Worm (Caenorhabditis elegans) whole organism, L4 larva: ENCODE measurements around the gene otpl-5.

Source experiments
- D1046.2 ChIP-seq: fragments of 200-800 bp; sonication (Bioruptor generic); IDR thresholded peaks from 2 replicates; pipeline ENCODE4 v1.3.6; 2022; ENCODE audit warnings: missing genetic modification characterization, missing compliant biosample characterization
- F10B5.3 ChIP-seq: sonication (generic microtip); optimal IDR thresholded peaks from 2 replicates; lab custom pipeline; 2016; ENCODE audit warnings: mild to moderate bottlenecking, missing genetic modification characterization, missing compliant biosample characterization
- F26F4.8 ChIP-seq: fragments of 200-800 bp; sonication (Bioruptor generic); conservative IDR thresholded peaks from 2 replicates; pipeline ENCODE4 v1.3.6; 2022; ENCODE audit warnings: missing genetic modification characterization, missing compliant biosample characterization
- T20F7.1 ChIP-seq: fragments of 200-800 bp; sonication (Bioruptor generic); optimal IDR thresholded peaks from 2 replicates; lab custom pipeline; 2018; ENCODE audit warnings: mild to moderate bottlenecking, missing genetic modification characterization, missing compliant biosample characterization
- T26A8.4 ChIP-seq: fragments of 200-800 bp; sonication (Bioruptor generic); IDR thresholded peaks from 2 replicates; pipeline ENCODE4 v1.3.6; 2022; ENCODE audit warnings: missing genetic modification characterization, missing compliant biosample characterization
- Y48G9A.11 ChIP-seq: fragments of 200-800 bp; sonication (Bioruptor generic); IDR thresholded peaks from 2 replicates; pipeline ENCODE4 v1.3.6; 2022; ENCODE audit warnings: missing genetic modification reagents, missing genetic modification characterization, missing compliant biosample characterization
- aha-1 ChIP-seq: fragments of 150-350 bp; peaks from one replicate; lab custom pipeline; 2014; ENCODE audit warnings: missing biosample characterization, missing genetic modification characterization
- aly-2 ChIP-seq: sonication (generic microtip); optimal IDR thresholded peaks from 2 replicates; lab custom pipeline; 2018; ENCODE audit warnings: missing biosample characterization, missing genetic modification characterization
- arid-1 ChIP-seq: fragments of 200-800 bp; sonication (Bioruptor generic); conservative IDR thresholded peaks from 2 replicates; pipeline ENCODE4 v1.3.6; 2022; ENCODE audit warnings: missing genetic modification reagents, missing genetic modification characterization, missing compliant biosample characterization
- attf-4 ChIP-seq: sonication (generic microtip); optimal IDR thresholded peaks from 3 replicates; lab custom pipeline; 2017; ENCODE audit warnings: missing biosample characterization, missing genetic modification characterization
- ceh-20 ChIP-seq: fragments of 200-800 bp; sonication (Bioruptor generic); IDR thresholded peaks from 2 replicates; pipeline ENCODE4 v1.3.6; 2022; ENCODE audit warnings: missing genetic modification reagents, missing genetic modification characterization, missing compliant biosample characterization
- ceh-44 ChIP-seq: fragments of 200-800 bp; sonication (Bioruptor generic); IDR thresholded peaks from 2 replicates; pipeline ENCODE4 v1.3.6; 2022; ENCODE audit warnings: missing genetic modification reagents, missing genetic modification characterization, missing compliant biosample characterization
- ctbp-1 ChIP-seq: fragments of 200-800 bp; sonication (Bioruptor generic); IDR thresholded peaks from 2 replicates; pipeline ENCODE4 v1.3.6; 2022; ENCODE audit warnings: missing genetic modification reagents, missing genetic modification characterization, missing compliant biosample characterization
- daf-19 ChIP-seq: fragments of 200-800 bp; sonication (Bioruptor generic); conservative IDR thresholded peaks from 2 replicates; pipeline ENCODE4 v1.3.6; 2022; ENCODE audit warnings: missing genetic modification characterization, missing compliant biosample characterization
- daf-8 ChIP-seq: fragments of 200-800 bp; sonication (Bioruptor generic); IDR thresholded peaks from 2 replicates; pipeline ENCODE4 v1.3.6; 2022; ENCODE audit warnings: missing genetic modification characterization, missing compliant biosample characterization
- dmd-8 ChIP-seq: fragments of 200-800 bp; sonication (Bioruptor generic); IDR thresholded peaks from 2 replicates; pipeline ENCODE4 v1.3.6; 2022; ENCODE audit warnings: missing genetic modification characterization, missing compliant biosample characterization
- dmd-9 ChIP-seq: fragments of 200-800 bp; sonication (Bioruptor generic); IDR thresholded peaks from 2 replicates; pipeline ENCODE4 v1.3.6; 2022; ENCODE audit warnings: missing genetic modification reagents, missing genetic modification characterization, missing compliant biosample characterization
- dpl-1 ChIP-seq: fragments of 150-350 bp; optimal IDR thresholded peaks from 2 replicates; lab custom pipeline; 2014; ENCODE audit warnings: missing biosample characterization, missing genetic modification reagents, missing genetic modification characterization
- duxl-1 ChIP-seq: sonication (generic microtip); optimal IDR thresholded peaks from 2 replicates; lab custom pipeline; 2016; ENCODE audit warnings: mild to moderate bottlenecking, missing genetic modification characterization, moderate library complexity, missing compliant biosample characterization; ENCODE audit not compliant: poor library complexity
- dve-1 ChIP-seq: sonication (generic microtip); optimal IDR thresholded peaks from 2 replicates; lab custom pipeline; 2017; ENCODE audit warnings: antibody characterized with exemption, mild to moderate bottlenecking, missing genetic modification characterization, missing compliant biosample characterization; ENCODE audit not compliant: insufficient read depth
- egl-43 ChIP-seq: fragments of 200-800 bp; sonication (Bioruptor generic); IDR thresholded peaks from 2 replicates; pipeline ENCODE4 v1.3.6; 2022; ENCODE audit warnings: missing genetic modification reagents, missing genetic modification characterization, missing compliant biosample characterization
- gei-8 ChIP-seq: fragments of 200-800 bp; sonication (Bioruptor generic); optimal IDR thresholded peaks from 2 replicates; lab custom pipeline; 2018; ENCODE audit warnings: mild to moderate bottlenecking, missing genetic modification characterization, missing compliant biosample characterization
- lim-7 ChIP-seq: fragments of 200-800 bp; sonication (Bioruptor generic); IDR thresholded peaks from 2 replicates; pipeline ENCODE4 v1.3.6; 2022; ENCODE audit warnings: missing genetic modification characterization, missing compliant biosample characterization
- lin-1 ChIP-seq: fragments of 200-800 bp; sonication (Bioruptor generic); IDR thresholded peaks from 2 replicates; pipeline ENCODE4 v1.3.6; 2022; ENCODE audit warnings: missing genetic modification reagents, missing genetic modification characterization, missing compliant biosample characterization
- lin-13 ChIP-seq: fragments of 150-350 bp; optimal IDR thresholded peaks from 2 replicates; lab custom pipeline; 2014; ENCODE audit warnings: missing biosample characterization, missing genetic modification reagents, missing genetic modification characterization
- lin-39 ChIP-seq: fragments of 150-350 bp; optimal IDR thresholded peaks from 2 replicates; lab custom pipeline; 2014; ENCODE audit warnings: missing biosample characterization, missing genetic modification reagents, missing genetic modification characterization
- lir-3 ChIP-seq: sonication (generic microtip); optimal IDR thresholded peaks from 2 replicates; lab custom pipeline; 2016; ENCODE audit warnings: mild to moderate bottlenecking, missing genetic modification characterization, missing compliant biosample characterization
- madf-9 ChIP-seq: fragments of 200-800 bp; sonication (Bioruptor generic); conservative IDR thresholded peaks from 2 replicates; pipeline ENCODE4 v1.3.6; 2022; ENCODE audit warnings: missing genetic modification reagents, missing genetic modification characterization, missing compliant biosample characterization
- mdl-1 ChIP-seq, 2 experiments: fragments of 150-350 bp in 1 of 2; sonication (generic microtip) in 1 of 2; optimal IDR thresholded peaks; 2 replicates each; lab custom pipeline; 2014 to 2017; ENCODE audit warnings: missing biosample characterization in 2 of 2, missing genetic modification characterization in 2 of 2
- mep-1 ChIP-seq: fragments of 150-350 bp; sonication (generic microtip); optimal IDR thresholded peaks from 3 replicates; lab custom pipeline; 2014; ENCODE audit warnings: missing biosample characterization, missing genetic modification characterization
- mes-2 ChIP-seq: sonication (generic microtip); optimal IDR thresholded peaks from 2 replicates; lab custom pipeline; 2016; ENCODE audit warnings: missing genotype, mild to moderate bottlenecking, missing genetic modification characterization, missing compliant biosample characterization; ENCODE audit not compliant: poor library complexity, severe bottlenecking
- mxl-2 ChIP-seq: fragments of 200-800 bp; sonication (Bioruptor generic); conservative IDR thresholded peaks from 2 replicates; pipeline ENCODE4 v1.3.6; 2022; ENCODE audit warnings: missing genetic modification reagents, missing genetic modification characterization, missing compliant biosample characterization
- mxl-3 ChIP-seq: fragments of 200-800 bp; sonication (Bioruptor generic); optimal IDR thresholded peaks from 2 replicates; lab custom pipeline; 2018; ENCODE audit warnings: mild to moderate bottlenecking, missing genetic modification characterization, missing compliant biosample characterization
- nhr-10 ChIP-seq: fragments of 150-350 bp; optimal IDR thresholded peaks from 2 replicates; lab custom pipeline; 2014; ENCODE audit warnings: missing biosample characterization, missing genetic modification characterization
- nhr-11 ChIP-seq: fragments of 150-350 bp; optimal IDR thresholded peaks from 2 replicates; lab custom pipeline; 2014; ENCODE audit warnings: missing biosample characterization, missing genetic modification characterization
- nhr-111 ChIP-seq: fragments of 200-800 bp; sonication (Bioruptor generic); optimal IDR thresholded peaks from 2 replicates; lab custom pipeline; 2018; ENCODE audit warnings: mild to moderate bottlenecking, missing genetic modification characterization, missing compliant biosample characterization
- nhr-25 ChIP-seq: sonication (generic microtip); optimal IDR thresholded peaks from 2 replicates; lab custom pipeline; 2017; ENCODE audit warnings: missing genetic modification characterization, mild to moderate bottlenecking, missing compliant biosample characterization, antibody characterized with exemption, moderate library complexity, borderline replicate concordance; ENCODE audit not compliant: insufficient read depth
- nhr-41 ChIP-seq: fragments of 200-800 bp; sonication (Bioruptor generic); IDR thresholded peaks from 2 replicates; pipeline ENCODE4 v1.3.6; 2022; ENCODE audit warnings: missing genetic modification reagents, missing genetic modification characterization, missing compliant biosample characterization
- nhr-76 ChIP-seq: fragments of 150-350 bp; optimal IDR thresholded peaks from 2 replicates; lab custom pipeline; 2014; ENCODE audit warnings: missing biosample characterization, missing genetic modification characterization
- nhr-77 ChIP-seq: fragments of 150-350 bp; optimal IDR thresholded peaks from 2 replicates; lab custom pipeline; 2014; ENCODE audit warnings: missing biosample characterization, missing genetic modification characterization
- pha-4 ChIP-seq, 2 experiments: fragments of 150-350 bp in 1 of 2; fragments of 200-800 bp in 1 of 2; sonication (Bioruptor generic) in 1 of 2; IDR thresholded peaks in 1 of 2; optimal IDR thresholded peaks in 1 of 2; 2 replicates each; pipeline versions ENCODE4 v1.3.6 to Lab custom; 2014 to 2022; ENCODE audit warnings: missing genetic modification characterization in 2 of 2, missing genetic modification reagents in 2 of 2, missing biosample characterization in 1 of 2, missing compliant biosample characterization in 1 of 2
- rbr-2 ChIP-seq: sonication (generic microtip); optimal IDR thresholded peaks from 2 replicates; lab custom pipeline; 2016; ENCODE audit warnings: missing genotype, missing genetic modification characterization, missing compliant biosample characterization
- saeg-2 ChIP-seq: fragments of 200-800 bp; sonication (Bioruptor generic); IDR thresholded peaks from 2 replicates; pipeline ENCODE4 v1.3.6; 2022; ENCODE audit warnings: missing genetic modification reagents, missing genetic modification characterization, missing compliant biosample characterization
- set-16 ChIP-seq: fragments of 200-800 bp; sonication (Bioruptor generic); IDR thresholded peaks from 2 replicates; pipeline ENCODE4 v1.3.6; 2022; ENCODE audit warnings: missing genetic modification reagents, missing genetic modification characterization, missing compliant biosample characterization
- snpc-4 ChIP-seq: fragments of 150-350 bp; optimal IDR thresholded peaks from 2 replicates; lab custom pipeline; 2014; ENCODE audit warnings: missing biosample characterization, missing genetic modification characterization
- spr-3 ChIP-seq: fragments of 200-800 bp; sonication (Bioruptor generic); optimal IDR thresholded peaks from 2 replicates; lab custom pipeline; 2018; ENCODE audit warnings: mild to moderate bottlenecking, missing genetic modification characterization, missing compliant biosample characterization
- unc-62 ChIP-seq, 3 experiments: fragments of 150-350 bp in 1 of 3; sonication (generic microtip); optimal IDR thresholded peaks in 2 of 3; peaks in 1 of 3; 1 replicate in 1 of 3; 2 replicates in 2 of 3; lab custom pipeline; 2014 to 2017; ENCODE audit warnings: missing biosample characterization in 3 of 3, missing genetic modification characterization in 3 of 3, missing genetic modification reagents in 3 of 3, missing genotype in 1 of 3
- zip-11 ChIP-seq: fragments of 200-800 bp; sonication (Bioruptor generic); IDR thresholded peaks from 2 replicates; pipeline ENCODE4 v1.3.6; 2022; ENCODE audit warnings: missing genetic modification characterization, missing compliant biosample characterization
- zip-2 ChIP-seq: fragments of 150-350 bp; optimal IDR thresholded peaks from 2 replicates; lab custom pipeline; 2014; ENCODE audit warnings: missing biosample characterization, missing genetic modification characterization
- ztf-7 ChIP-seq: fragments of 150-350 bp; optimal IDR thresholded peaks from 2 replicates; lab custom pipeline; 2014; ENCODE audit warnings: missing biosample characterization, missing genetic modification characterization

Gene otpl-5

DNA sequence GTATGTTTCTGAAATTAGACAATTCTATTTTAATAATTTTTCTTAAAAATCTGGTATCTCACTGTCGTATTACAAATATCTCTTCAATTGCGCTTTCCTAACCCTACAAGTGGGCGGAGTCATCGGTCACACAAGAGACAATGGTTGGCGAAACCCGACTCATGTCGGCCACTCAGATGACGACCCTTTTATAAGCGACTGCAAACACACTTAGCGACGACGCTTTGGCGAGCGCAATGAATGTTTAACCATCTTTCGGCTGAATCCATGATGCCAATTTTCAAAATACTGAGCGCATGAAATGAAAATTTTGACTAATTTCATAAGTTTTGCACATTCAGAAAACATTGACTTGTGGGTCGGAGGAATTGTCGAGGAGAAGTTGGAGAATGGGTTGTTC is 29.0 kb upstream of the otpl-5 start (continued):
- TF ChIP-seq nhr-76 (no peak), aha-1 (peak; percentile 98), dve-1 (tag; lab: Kevin White, UChicago) (peak; percentile 90), nhr-25 (tag; lab: Kevin White, UChicago) (peak; percentile 30), pha-4 (GFP tag; IDR thresholded peaks at IDR 0.05; lab: Robert Waterston, UW) (peak; percentile 99), pha-4 (tag; optimal IDR thresholded peaks at IDR 0.05; lab: Kevin White, UChicago) (no peak), F26F4.8 (GFP tag; lab: Robert Waterston, UW) (peak; percentile 100), zip-2 (peak; percentile 66), lin-39 (tag; lab: Kevin White, UChicago) (no peak), nhr-41 (peak; percentile 100), set-16 (GFP tag; lab: Robert Waterston, UW) (no peak; the same call in 1 of the 2 replicates), spr-3 (GFP tag; lab: Kevin White, UChicago) (peak; percentile 99), nhr-11 (tag; lab: Kevin White, UChicago) (peak; percentile 4), lin-1 (peak; percentile 99), snpc-4 (tag; lab: Kevin White, UChicago) (peak; percentile 99), lir-3 (peak; percentile 95), Y48G9A.11 (GFP tag; lab: Robert Waterston, UW) (peak; percentile 95), mdl-1 (tag; optimal IDR thresholded peaks at IDR 0.05; lab: Kevin White, UChicago) (peak; percentile 8 to 59), D1046.2 (peak; percentile 97), ceh-44 (peak; percentile 96), lin-13 (GFP tag; lab: Kevin White, UChicago) (peak; percentile 78), attf-4 (tag; lab: Kevin White, UChicago) (peak; percentile 86), unc-62 (GFP tag; optimal IDR thresholded peaks at IDR 0.05 in 1 of 2; lab: Kevin White, UChicago) (no peak), unc-62 (tag; optimal IDR thresholded peaks at IDR 0.05; lab: Kevin White, UChicago) (no peak), gei-8 (GFP tag; lab: Kevin White, UChicago) (peak; percentile 100), duxl-1 (peak; percentile 98), egl-43 (GFP tag; lab: Robert Waterston, UW) (peak; percentile 100), rbr-2 (tag; lab: Kevin White, UChicago) (peak; percentile 96), ceh-20 (GFP tag; lab: Robert Waterston, UW) (peak; percentile 97), saeg-2 (GFP tag; lab: Robert Waterston, UW) (peak; percentile 99), daf-19 (GFP tag; lab: Robert Waterston, UW) (peak; percentile 100), mep-1 (tag; lab: Kevin White, UChicago) (peak; percentile 93), ctbp-1 (GFP tag; lab: Robert Waterston, UW) (peak; percentile 99), nhr-77 (tag; lab: Kevin White, UChicago) (peak; percentile 79), F10B5.3 (tag; lab: Kevin White, UChicago) (peak; percentile 95), lim-7 (GFP tag; lab: Robert Waterston, UW) (peak; percentile 100), dmd-9 (GFP tag; lab: Robert Waterston, UW) (peak; percentile 97), dpl-1 (GFP tag; lab: Kevin White, UChicago) (peak; percentile 76), dmd-8 (GFP tag; lab: Robert Waterston, UW) (peak; percentile 100), mxl-2 (GFP tag; lab: Robert Waterston, UW) (peak; percentile 95), madf-9 (GFP tag; lab: Robert Waterston, UW) (peak; percentile 97), aly-2 (tag; lab: Kevin White, UChicago) (peak; percentile 97), mes-2 (peak; percentile 96), nhr-111 (GFP tag; lab: Kevin White, UChicago) (peak; percentile 100), nhr-10 (tag; lab: Kevin White, UChicago) (peak; percentile 54), ztf-7 (tag; lab: Kevin White, UChicago) (peak; percentile 95), zip-11 (GFP tag; lab: Robert Waterston, UW) (peak; percentile 92), mxl-3 (GFP tag; lab: Kevin White, UChicago) (peak; percentile 95), daf-8 (GFP tag; lab: Robert Waterston, UW) (peak; percentile 98), arid-1 (peak; percentile 99), T20F7.1 (GFP tag; lab: Kevin White, UChicago) (peak; percentile 87), T26A8.4 (GFP tag; lab: Robert Waterston, UW) (peak; percentile 99)
